Fruit fly (Drosophila melanogaster) ovary, adult (tissue): ENCODE measurements around the gene nonC.

Experiments
- CG17801 ChIP-seq: fragments of 200-800 bp; optimal IDR thresholded peaks from 2 replicates; lab custom pipeline; 2019; ENCODE audit warnings: missing biosample characterization, mild to moderate bottlenecking, missing genetic modification characterization, moderate library complexity; ENCODE audit not compliant: partially characterized antibody

The nonC gene

DNA sequence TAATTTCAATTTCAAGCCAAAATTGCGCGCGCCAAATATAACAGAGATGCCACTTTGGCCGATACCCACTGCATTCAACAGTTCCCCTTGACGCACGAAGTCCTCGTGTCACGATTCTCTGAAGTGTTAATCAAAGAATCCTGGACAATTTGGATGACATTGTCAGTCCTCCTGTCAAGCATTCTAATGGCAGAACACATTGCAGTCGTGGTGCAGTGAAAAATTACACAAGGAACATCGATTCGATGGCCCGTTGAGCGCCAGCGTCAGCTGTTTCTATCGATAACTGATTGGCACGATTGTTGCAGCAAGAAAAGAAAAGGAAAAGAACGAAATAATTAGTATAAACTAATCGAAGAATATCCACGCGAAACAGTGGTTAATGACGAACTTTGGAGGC, at the start of gene nonC:
nonC (plus strand) TSS at position 294 of the 400 bp plus-strand sequence.
- TF ChIP-seq CG17801 (GFP tag; lab: Kevin White, UChicago): peak; percentile 57

DNA sequence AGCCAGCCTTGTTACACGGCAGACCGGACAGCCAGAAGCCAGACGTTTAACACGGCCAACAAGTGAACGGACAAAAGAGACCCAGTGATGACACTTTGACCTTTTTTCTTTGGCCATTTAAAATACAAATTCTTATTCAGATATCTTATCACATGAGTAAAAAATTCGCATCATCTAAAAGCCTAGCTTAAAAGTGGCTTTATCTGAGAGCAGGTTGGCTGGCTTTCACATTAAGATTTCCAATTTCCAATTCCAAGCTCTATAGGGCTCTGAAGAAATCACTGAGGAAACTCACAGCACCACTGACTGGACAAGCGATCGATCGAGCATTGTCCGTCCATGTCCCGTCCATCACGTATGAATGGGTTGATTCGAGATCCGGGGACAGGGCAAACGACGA, 48.7 kb upstream of the nonC start:
- TF ChIP-seq CG17801 (GFP tag; lab: Kevin White, UChicago): no peak

DNA sequence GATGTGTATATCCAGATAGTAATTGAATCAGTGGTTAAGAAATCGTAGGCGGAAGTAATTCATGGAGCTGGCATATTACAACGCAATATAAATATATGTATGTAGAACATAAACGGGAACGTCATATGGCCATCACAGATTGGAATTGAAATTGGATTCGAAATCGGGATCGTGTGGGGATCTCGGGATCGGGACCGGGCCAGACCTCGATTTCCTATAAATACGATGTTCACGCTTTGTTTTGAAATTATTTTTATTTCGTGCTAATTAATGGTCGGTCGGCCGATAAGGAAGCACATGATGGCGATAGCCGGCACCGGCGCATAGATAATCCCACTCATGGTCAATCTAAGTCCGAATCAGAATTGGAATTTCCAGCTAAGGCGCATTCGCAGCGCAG, 48.0 kb upstream of the nonC start:
- TF ChIP-seq CG17801 (GFP tag; lab: Kevin White, UChicago): no peak

DNA sequence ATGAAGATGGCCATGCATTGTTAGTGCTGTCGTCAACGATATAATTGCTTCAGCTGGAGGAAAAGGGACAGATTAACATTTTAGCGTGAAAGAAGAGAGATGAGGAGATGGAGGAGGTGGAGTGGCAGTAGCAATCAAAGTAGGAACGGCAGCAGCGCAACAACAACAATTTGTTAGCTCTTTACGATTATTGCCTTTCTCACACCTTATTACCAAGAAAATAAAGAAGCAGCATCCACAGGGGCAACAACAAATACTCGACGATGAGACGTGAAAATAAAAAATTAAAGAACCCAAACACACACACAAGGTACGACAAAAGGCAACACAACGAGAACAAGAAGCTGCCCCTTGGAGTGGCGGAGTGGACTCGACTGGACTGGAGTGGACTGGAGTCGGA, 47.4 kb upstream of the nonC start:
- TF ChIP-seq CG17801 (GFP tag; lab: Kevin White, UChicago): no peak

DNA sequence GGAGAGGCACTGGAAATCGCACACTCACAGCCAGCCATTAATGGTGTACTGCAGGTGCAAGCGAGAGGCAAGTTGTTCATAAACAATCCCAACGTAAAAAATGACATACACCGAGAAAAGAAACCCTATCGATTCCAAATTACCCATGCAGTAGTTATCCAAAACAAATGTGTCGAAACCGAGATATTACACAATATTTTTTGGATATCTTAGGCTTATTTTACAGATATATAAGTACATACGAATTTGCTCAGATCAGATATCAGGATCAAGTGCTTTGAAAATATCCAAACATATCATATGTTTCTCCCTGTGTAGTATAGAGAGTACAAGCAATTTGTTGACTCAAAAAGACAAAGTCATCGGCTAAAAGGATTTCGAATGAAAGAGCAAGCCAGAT, 46.9 kb upstream of the nonC start:
- no peak for TF ChIP-seq CG17801 (GFP tag; lab: Kevin White, UChicago)

DNA sequence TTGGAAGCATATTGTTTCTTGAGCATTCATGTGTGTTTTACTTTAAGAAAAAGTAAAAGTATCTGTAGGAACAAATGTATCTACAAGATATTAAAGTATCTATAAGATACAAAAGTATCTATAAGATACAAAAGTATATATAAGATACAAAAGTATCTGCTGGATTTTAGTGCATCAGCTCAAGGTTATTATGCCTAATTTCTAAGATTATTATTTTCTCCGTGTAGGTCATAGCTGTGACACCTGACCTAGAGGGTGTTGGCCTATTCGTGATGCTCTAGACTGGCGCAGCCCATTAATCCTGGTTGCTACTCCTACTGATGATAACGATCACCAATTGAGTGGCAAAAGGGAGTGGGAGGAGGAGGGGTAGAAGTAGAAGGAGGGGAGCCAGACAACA, 46.2 kb upstream of the nonC start:
- TF ChIP-seq CG17801 (GFP tag; lab: Kevin White, UChicago): no peak

DNA sequence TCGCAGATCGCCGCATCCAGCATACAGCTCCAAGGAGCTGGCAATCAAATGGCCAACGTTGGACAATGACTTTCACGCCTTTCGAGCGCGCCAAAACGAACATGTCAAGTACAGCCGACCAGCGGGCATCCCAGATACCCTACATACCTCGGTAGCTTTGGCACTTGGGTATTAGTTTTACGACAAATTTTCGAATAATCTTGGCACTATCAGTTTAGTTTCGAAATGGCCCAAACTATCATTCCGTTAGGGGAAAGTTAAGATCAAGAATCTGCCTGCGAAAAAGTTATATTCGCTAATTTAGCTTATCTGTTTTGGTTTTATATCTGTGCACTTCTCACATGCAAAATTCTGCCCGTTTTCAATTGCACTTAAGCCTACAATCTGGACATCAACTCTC, 45.5 kb upstream of the nonC start:
- no peak for TF ChIP-seq CG17801 (GFP tag; lab: Kevin White, UChicago)

DNA sequence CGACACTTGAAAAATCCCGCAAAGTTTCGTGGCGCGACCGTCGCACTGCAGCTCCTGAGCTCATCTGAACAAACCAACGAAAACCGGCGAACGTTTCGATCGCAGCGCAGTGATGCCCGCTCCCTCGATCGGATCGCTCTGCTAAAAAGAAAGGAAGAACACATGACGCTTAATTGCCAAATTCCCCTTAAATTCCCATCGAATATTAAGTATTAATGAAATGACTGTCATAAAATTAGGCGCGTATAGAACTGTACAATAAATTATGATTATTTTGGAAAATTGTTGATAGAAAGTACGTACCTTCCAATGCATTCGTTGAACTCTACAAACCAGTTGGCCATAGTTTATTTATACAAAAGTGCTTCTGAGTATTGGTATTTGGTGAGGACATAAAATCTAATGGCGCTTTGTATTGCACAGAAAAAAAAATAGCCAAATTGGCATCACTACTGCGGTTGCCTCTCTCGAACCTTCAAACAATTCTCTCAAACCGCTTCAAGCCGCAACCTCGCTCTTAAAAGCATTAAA, 44.6 kb upstream of the nonC start, which contains the start of gene shf:
shf (minus strand) TSS at position 51 of the 531 bp plus-strand sequence.
- TF ChIP-seq CG17801 (GFP tag; lab: Kevin White, UChicago): no peak

DNA sequence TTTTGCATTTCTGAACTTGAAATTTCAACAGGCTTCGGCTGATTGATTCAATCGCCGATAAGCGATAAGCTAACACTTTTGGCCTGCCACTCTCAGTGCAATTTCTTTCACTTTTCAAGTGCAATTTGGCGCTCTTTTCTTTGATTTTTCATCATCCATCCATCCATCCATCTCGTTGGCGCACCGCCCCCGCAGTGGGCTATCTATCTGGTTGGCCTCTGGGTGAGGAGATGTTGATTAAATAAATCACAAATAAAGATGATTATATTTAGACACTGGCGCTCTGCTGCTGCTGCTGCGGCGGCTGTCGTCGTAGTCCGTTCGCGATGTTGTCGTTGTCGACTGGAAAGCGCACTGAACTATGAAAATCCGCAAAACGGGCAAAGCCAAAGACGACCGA, 33.4 kb upstream of the nonC start:
- no peak for TF ChIP-seq CG17801 (GFP tag; lab: Kevin White, UChicago)

DNA sequence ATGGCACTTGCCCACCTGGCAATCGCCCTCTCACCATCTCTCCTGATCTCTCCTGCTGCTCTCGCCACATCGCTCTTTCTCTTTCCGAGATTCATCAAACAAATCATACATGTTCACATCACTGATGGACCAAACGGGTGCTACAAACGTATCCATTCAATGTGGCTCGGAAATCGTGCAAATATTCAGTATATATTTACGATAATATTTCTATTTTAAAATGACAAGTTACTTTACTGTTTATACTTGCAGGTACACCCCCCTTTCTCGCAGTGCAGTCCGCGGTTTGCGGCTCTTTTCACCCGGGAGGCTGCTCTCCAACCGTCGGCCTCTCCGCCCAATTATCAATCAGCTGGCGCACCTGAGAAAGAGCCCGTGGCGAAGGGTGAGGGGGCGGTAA, 32.8 kb upstream of the nonC start:
- no peak for TF ChIP-seq CG17801 (GFP tag; lab: Kevin White, UChicago)

DNA sequence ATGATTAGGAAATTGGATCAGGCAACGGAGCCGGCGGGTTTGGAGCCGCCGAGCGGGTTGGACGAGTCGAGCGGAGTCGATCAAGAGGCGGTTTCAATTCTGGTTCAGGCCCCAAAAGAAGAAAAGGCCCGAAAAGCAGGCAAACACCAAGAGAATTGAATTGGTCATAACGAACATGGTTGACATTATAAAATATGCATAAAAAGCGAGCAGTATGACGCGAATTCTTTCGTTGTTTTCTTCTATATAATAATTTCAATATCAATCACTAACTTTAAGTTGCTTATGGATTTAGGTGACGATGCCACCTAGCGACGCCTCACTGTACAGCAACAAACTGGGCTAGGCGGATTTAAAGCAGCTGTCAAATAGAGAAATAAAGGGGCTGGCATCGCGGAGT, 31.4 kb upstream of the nonC start:
- no peak for TF ChIP-seq CG17801 (GFP tag; lab: Kevin White, UChicago)

DNA sequence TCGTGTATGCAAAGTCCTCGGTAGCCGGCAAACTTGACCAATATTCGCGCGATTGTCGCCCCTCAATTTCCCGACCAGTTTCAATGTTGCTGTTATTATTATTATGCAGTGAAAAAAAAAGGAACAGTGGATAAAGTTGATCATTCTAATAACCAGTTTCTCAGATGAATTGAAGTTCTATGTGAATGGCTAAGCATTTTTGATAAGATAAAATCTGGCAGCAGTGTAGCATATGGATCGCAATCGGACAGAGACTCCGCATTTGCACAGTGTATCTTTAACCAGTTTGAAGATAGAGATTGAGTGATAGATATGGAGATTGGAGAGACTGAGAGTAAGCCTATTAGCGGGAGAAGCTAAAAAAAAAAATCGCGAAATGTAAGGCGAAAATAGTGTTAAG, 30.9 kb upstream of the nonC start:
- TF ChIP-seq CG17801 (GFP tag; lab: Kevin White, UChicago): no peak

DNA sequence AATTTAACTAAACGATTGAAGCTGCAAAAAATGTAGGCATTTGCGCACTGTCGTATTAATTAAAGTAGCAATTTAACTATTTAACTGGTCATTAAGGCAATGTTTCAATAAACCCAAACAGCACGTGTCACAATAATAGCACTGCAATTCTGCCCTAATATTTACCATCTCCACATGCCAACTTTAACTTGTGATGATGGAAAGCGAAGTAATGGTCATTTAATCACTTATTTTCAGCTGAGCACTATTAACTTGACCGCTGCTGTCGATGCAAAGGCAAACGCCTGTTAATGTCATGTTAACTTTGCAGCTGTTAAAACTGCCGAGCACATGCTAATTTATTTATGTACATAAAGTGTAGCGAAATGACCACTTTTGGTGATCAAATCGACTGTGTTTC, 30.1 kb upstream of the nonC start:
- TF ChIP-seq CG17801 (GFP tag; lab: Kevin White, UChicago): peak; percentile 65

DNA sequence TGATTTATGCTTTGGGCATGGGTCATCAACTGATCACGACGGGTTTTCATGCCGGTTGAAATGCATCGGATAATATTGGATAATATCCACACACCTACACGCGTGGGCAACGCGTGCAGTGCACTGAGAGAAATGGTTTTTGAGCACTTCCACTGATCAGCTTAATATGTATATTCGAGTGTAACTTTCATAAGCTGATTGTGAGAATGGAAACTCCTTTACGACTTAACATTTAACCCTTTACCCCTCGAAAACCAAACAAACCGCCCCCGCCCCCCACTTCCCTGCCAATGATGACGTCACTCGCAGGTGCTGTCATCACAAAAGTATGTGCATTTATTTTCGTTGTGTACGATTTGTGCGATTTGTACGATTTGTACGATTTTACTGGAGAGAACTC, 29.5 kb upstream of the nonC start:
- no peak for TF ChIP-seq CG17801 (GFP tag; lab: Kevin White, UChicago)

DNA sequence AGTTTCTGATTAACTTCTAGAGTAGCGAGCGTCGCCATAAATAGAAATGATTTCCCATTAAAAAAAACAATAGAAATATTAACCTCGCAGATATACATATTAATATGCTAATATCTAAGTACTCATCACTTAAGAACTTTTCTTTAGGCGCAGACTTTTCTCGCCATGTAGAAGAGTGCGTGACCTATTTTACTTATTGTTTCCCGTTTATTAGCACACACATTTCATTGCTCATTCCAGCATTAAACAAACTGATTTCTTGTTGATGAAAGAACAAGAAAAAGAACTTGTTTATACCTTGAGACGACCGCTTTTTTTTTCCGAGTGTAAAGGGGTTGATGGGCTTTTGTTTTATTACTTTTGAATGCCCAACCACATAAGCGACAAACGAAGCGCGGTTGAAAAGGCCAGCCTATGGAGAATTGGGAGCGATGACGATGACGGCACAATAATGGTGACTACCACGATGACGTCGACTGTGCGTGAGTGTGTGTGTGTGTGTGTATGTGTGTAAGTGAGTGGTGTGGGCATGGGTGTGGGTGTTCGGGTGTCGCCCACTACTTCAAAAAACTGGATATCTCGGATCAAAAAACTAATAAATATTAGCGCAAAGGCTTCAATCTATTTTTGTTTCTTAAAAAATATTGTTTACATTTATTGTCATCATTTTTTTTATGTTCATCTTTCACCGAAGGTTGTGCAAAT, 28.2 kb upstream of the nonC start:
- no peak for TF ChIP-seq CG17801 (GFP tag; lab: Kevin White, UChicago)

DNA sequence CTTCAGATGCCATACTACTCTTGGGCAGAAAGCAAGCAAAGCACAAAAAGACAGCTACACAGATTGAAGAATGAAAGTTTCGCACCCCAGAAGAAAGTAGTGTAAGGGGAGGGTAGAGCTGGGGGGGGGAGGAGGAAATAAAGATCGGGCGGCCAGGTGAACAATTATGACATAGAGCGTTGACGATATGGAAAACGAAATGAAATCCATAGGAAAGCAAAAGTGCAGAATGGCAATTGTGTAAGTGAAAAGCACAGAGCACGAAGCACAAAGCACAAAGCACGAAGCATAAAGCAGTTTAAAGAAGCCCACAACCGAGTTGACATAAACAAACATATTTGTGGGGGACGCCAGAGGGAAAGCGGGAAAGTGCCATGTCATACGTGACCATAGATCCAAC, 27.3 kb upstream of the nonC start:
- no peak for TF ChIP-seq CG17801 (GFP tag; lab: Kevin White, UChicago)
